Fruit fly (Drosophila melanogaster): ENCODE measurements around the gene Gr93d.

DNA sequence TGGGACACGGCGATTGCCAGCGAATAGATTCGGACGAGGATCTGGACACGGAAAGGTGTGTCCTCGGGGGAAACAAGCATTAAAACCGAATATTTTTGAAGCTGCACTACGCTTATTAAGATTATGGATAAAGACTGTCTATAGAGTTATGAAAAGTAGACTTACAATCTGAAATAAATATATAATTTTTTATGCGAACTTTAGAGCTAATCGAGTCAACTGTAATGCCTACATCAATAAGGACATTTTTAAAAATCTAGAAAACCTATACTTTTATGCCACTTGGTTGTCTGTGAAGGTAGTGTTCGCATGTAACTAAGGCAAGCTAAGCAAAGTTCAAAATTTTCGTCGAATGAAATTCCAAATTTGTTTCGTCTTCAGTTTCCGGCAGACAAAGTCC, 27.0 kb upstream of the Gr93d start, which contains the start of gene CG31178:
- no peak for TF ChIP-seq CG8478 (optimal IDR thresholded peaks at IDR 0.05)
- TF ChIP-seq CTCF (optimal IDR thresholded peaks at IDR 0.05) = no peak
